Fruit fly (Drosophila melanogaster) S2 (cell line): ENCODE data around the gene CG11902.

Source experiments
- CG8478 ChIP-seq: fragments of >200 bp; optimal IDR thresholded peaks from 2 replicates; lab custom pipeline; 2018
- CTCF ChIP-seq, 2 experiments: fragments of >200 bp; optimal IDR thresholded peaks; 2 replicates each; lab custom pipeline; 2018

dm6 chr3R:25320051-25320705, 14.9 kb upstream of the CG11902 start, which contains the start of gene CG10560:
- TF ChIP-seq CG8478 (lab: Kevin White, UChicago) (no peak), CTCF (optimal IDR thresholded peaks at IDR 0.05; lab: Kevin White, UChicago) (no peak)
